Worm (Caenorhabditis elegans) whole organism, midembryonic: ENCODE measurements around the gene sec-10.

ENCODE experiments used
- T22C8.4 ChIP-seq: fragments of 200-800 bp; sonication (Bioruptor generic); IDR thresholded peaks from 2 replicates; pipeline ENCODE4 v1.3.6; 2022; ENCODE audit warnings: missing genetic modification characterization, missing compliant biosample characterization
- cog-1 ChIP-seq: sonication (generic microtip); optimal IDR thresholded peaks from 2 replicates; lab custom pipeline; 2016; ENCODE audit warnings: missing genetic modification characterization, missing compliant biosample characterization
- flt-1 ChIP-seq: fragments of 200-800 bp; sonication (Bioruptor generic); IDR thresholded peaks from 2 replicates; pipeline ENCODE4 v1.3.6; 2022; ENCODE audit warnings: missing genetic modification characterization, missing compliant biosample characterization
- klf-2 ChIP-seq: fragments of 200-800 bp; sonication (Bioruptor generic); conservative IDR thresholded peaks from 2 replicates; pipeline ENCODE4 v1.3.6; 2022; ENCODE audit warnings: missing genetic modification reagents, missing genetic modification characterization, missing compliant biosample characterization
- med-1 ChIP-seq: sonication (generic microtip); optimal IDR thresholded peaks from 2 replicates; lab custom pipeline; 2017; ENCODE audit warnings: missing genetic modification characterization, mild to moderate bottlenecking, missing compliant biosample characterization, antibody characterized with exemption, missing genetic modification reagents; ENCODE audit not compliant: insufficient read depth
- ref-1 ChIP-seq: fragments of 200-800 bp; sonication (Bioruptor generic); conservative IDR thresholded peaks from 2 replicates; pipeline ENCODE4 v1.3.6; 2022; ENCODE audit warnings: missing genetic modification reagents, missing genetic modification characterization, missing compliant biosample characterization
- tab-1 ChIP-seq: fragments of 200-800 bp; sonication (Bioruptor generic); IDR thresholded peaks from 2 replicates; pipeline ENCODE4 v1.3.6; 2022; ENCODE audit warnings: missing genetic modification characterization, missing compliant biosample characterization
- ztf-23 ChIP-seq: fragments of 200-800 bp; sonication (Bioruptor generic); IDR thresholded peaks from 2 replicates; pipeline ENCODE4 v1.3.6; 2022; ENCODE audit warnings: missing genetic modification reagents, missing genetic modification characterization, missing compliant biosample characterization

DNA sequence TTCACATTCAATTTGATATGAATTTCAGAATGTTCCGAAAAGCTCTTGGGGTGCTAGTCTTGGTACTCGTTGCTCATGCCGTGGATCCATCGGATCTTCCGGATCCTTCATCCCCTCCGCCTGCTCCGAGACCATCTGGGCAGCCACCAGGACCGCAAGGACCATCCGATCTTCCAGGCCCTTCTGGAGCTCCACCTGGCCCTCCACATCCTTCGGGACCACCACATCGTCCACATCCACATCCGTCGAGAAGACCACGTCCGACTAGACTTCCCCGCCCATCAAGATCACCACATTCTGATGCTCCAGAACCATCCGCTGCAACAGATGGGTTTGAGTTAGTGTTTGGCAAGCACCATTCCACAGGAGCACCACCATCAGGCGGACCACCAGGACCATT lies 47.7 kb downstream of the sec-10 start, which contains the start of gene clx-1:
- TF ChIP-seq cog-1 (tag; lab: Kevin White, UChicago) (no peak), tab-1 (no peak), klf-2 (no peak), med-1 (GFP tag; lab: Kevin White, UChicago) (no peak), ztf-23 (GFP tag; lab: Robert Waterston, UW) (no peak), ref-1 (GFP tag; lab: Robert Waterston, UW) (no peak), flt-1 (GFP tag; lab: Robert Waterston, UW) (no peak), T22C8.4 (GFP tag; lab: Robert Waterston, UW) (no peak)
